Worm (Caenorhabditis elegans): ENCODE results near the gene F23D12.3.

F23D12.3 gene

ce11 chrX:14478743-14479428 lies 36.5 kb downstream of the F23D12.3 start, which contains the start of gene M163.11 (continued):
- TF ChIP-seq nhr-10 (tag; optimal IDR thresholded peaks at IDR 0.05) = peak; percentile 19
- TF ChIP-seq nhr-237 (tag; optimal IDR thresholded peaks at IDR 0.05) = no peak
- peak; percentile 68 for TF ChIP-seq mes-2 (tag; optimal IDR thresholded peaks at IDR 0.05; ENCODE audit: poor library complexity, severe bottlenecking)
- TF ChIP-seq F49E8.2 (tag; optimal IDR thresholded peaks at IDR 0.05; ENCODE audit: borderline replicate concordance) = peak; percentile 38
- peak; percentile 12 for TF ChIP-seq aha-1 (tag)
- TF ChIP-seq nhr-6 (tag; optimal IDR thresholded peaks at IDR 0.05) = no peak
- TF ChIP-seq nhr-25 (tag; optimal IDR thresholded peaks at IDR 0.05; ENCODE audit: borderline replicate concordance, insufficient read depth) = peak; percentile 30
- peak in 1 of 2 experiments; percentile 72 for TF ChIP-seq daf-16 (GFP tag; optimal IDR thresholded peaks at IDR 0.05)
- TF ChIP-seq daf-16 (tag; optimal IDR thresholded peaks at IDR 0.05) = peak; percentile 54
- TF ChIP-seq lim-7 (GFP tag; IDR thresholded peaks at IDR 0.05) = peak; percentile 81
- peak; percentile 77; the same call in 1 of the 2 replicates for TF ChIP-seq zfp-3 (GFP tag; conservative IDR thresholded peaks at IDR 0.05)
- peak; percentile 74 for TF ChIP-seq nhr-42 (GFP tag; IDR thresholded peaks at IDR 0.05)
- TF ChIP-seq aly-2 (tag; optimal IDR thresholded peaks at IDR 0.05) = no peak
- TF ChIP-seq madf-9 (GFP tag; conservative IDR thresholded peaks at IDR 0.05) = peak; percentile 77
- TF ChIP-seq mxl-3 (GFP tag; optimal IDR thresholded peaks at IDR 0.05) = peak; percentile 24
- no peak for TF ChIP-seq lir-3 (tag; optimal IDR thresholded peaks at IDR 0.05)
- TF ChIP-seq Y75B8A.6 (GFP tag; IDR thresholded peaks at IDR 0.05) = no peak

ce11 chrX:14480248-14480647 lies 37.8 kb downstream of the F23D12.3 start, which contains the start of gene gfi-3:
Gene gfi-3, plus strand, starts transcription at chrX:14480572.
- no peak; the same call in 1 of the 2 replicates for TF ChIP-seq set-16 (GFP tag; IDR thresholded peaks at IDR 0.05)
- peak; percentile 80 for TF ChIP-seq dmd-6 (GFP tag; IDR thresholded peaks at IDR 0.05)
- TF ChIP-seq ctbp-1 (GFP tag; IDR thresholded peaks at IDR 0.05) = peak; percentile 72
- TF ChIP-seq lin-13 (GFP tag; optimal IDR thresholded peaks at IDR 0.05) = peak; percentile 61
- TF ChIP-seq daf-8 (GFP tag; IDR thresholded peaks at IDR 0.05) = no peak
- no peak for TF ChIP-seq D1046.2 (GFP tag; IDR thresholded peaks at IDR 0.05)
- TF ChIP-seq fkh-10 (GFP tag; optimal IDR thresholded peaks at IDR 0.05) = peak; percentile 31
- TF ChIP-seq spr-3 (GFP tag; optimal IDR thresholded peaks at IDR 0.05) = peak; percentile 12
- peak; percentile 95 for TF ChIP-seq aha-1 (tag)
- TF ChIP-seq ZK337.2 (GFP tag; IDR thresholded peaks at IDR 0.05) = no peak
- peak; percentile 29 for TF ChIP-seq nhr-6 (tag; optimal IDR thresholded peaks at IDR 0.05)
- TF ChIP-seq nhr-42 (GFP tag; IDR thresholded peaks at IDR 0.05) = peak; percentile 74; the same call in 1 of the 2 replicates
- peak; percentile 53 for TF ChIP-seq F37D6.2 (tag; optimal IDR thresholded peaks at IDR 0.05)
- peak; percentile 64; the same call in 1 of the 2 replicates for TF ChIP-seq egl-43 (GFP tag; IDR thresholded peaks at IDR 0.05)
- TF ChIP-seq dpl-1 (GFP tag; optimal IDR thresholded peaks at IDR 0.05) = peak; percentile 81
- peak in 1 of 2 experiments; percentile 45 for TF ChIP-seq mdl-1 (tag; optimal IDR thresholded peaks at IDR 0.05)
- no peak for TF ChIP-seq F26F4.8 (GFP tag; conservative IDR thresholded peaks at IDR 0.05)
- peak; percentile 55 for TF ChIP-seq snpc-4 (tag; optimal IDR thresholded peaks at IDR 0.05)
- no peak for TF ChIP-seq skn-1 (tag; optimal IDR thresholded peaks at IDR 0.05)
- peak; percentile 50 for TF ChIP-seq nhr-25 (tag; optimal IDR thresholded peaks at IDR 0.05; ENCODE audit: borderline replicate concordance, insufficient read depth)
- TF ChIP-seq arid-1 (GFP tag; conservative IDR thresholded peaks at IDR 0.05) = peak; percentile 52; the same call in 1 of the 2 replicates
- TF ChIP-seq nhr-28 (tag; optimal IDR thresholded peaks at IDR 0.05) = peak; percentile 67
- TF ChIP-seq Y48G9A.11 (GFP tag; IDR thresholded peaks at IDR 0.05) = no peak
- peak; percentile 82 for TF ChIP-seq hlh-11 (tag; optimal IDR thresholded peaks at IDR 0.05)
- peak; percentile 64 for TF ChIP-seq mxl-3 (GFP tag; optimal IDR thresholded peaks at IDR 0.05)
- TF ChIP-seq daf-16 (GFP tag; optimal IDR thresholded peaks at IDR 0.05) = peak in 1 of 2 experiments; percentile 22
- TF ChIP-seq daf-16 (tag; optimal IDR thresholded peaks at IDR 0.05) = peak; percentile 59
- TF ChIP-seq tra-1 (GFP tag; IDR thresholded peaks at IDR 0.05) = peak; percentile 61; the same call in 1 of the 2 replicates
- no peak for TF ChIP-seq tag-97 (GFP tag; IDR thresholded peaks at IDR 0.05)
- no peak for TF ChIP-seq lin-15B (tag; optimal IDR thresholded peaks at IDR 0.05)
- peak; percentile 85 for TF ChIP-seq rbr-2 (tag; optimal IDR thresholded peaks at IDR 0.05)
- TF ChIP-seq unc-39 (tag; optimal IDR thresholded peaks at IDR 0.05) = no peak
- peak; percentile 45 for TF ChIP-seq ztf-7 (tag; optimal IDR thresholded peaks at IDR 0.05)
- peak; percentile 92 for TF ChIP-seq mep-1 (tag; optimal IDR thresholded peaks at IDR 0.05)
- TF ChIP-seq ceh-62 (tag; optimal IDR thresholded peaks at IDR 0.05) = no peak
- peak; percentile 79 for TF ChIP-seq nhr-102 (tag; optimal IDR thresholded peaks at IDR 0.05)
- TF ChIP-seq dmd-9 (GFP tag; IDR thresholded peaks at IDR 0.05) = no peak
- TF ChIP-seq nhr-77 (tag; optimal IDR thresholded peaks at IDR 0.05) = peak; percentile 30
